Worm (Caenorhabditis elegans): ENCODE measurements around the gene C25G4.17.

DNA sequence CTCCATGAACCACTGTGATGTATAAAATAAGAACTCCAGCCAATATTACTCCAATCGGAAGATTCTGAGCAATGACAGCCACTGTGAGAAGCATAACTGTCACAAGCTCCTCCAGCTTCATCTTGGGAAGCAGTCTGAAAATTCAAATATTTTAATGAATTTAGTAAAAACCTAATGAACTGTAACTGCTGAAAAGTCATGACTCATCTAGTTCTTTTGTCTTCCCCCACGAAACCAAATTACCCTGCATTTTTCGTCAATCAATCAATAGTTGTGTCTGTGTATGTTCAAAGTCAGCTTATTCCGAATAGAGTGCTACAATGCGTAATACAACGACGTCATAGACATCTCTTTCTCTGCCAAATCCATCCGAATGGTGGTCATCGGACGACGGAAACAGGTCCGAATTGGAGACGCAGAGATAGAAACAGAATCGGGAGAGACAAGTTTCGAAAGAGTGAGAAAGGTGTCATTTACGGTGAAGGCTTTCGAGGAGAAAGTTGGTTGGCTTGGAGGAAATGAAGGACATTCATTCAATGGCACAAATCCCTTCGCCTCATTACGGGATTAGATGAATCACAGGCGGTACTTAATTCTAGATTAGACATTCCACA, 45.1 kb upstream of the C25G4.17 start:
- TF ChIP-seq sea-2 (GFP tag; IDR thresholded peaks at IDR 0.05) (no peak), bed-2 (GFP tag; IDR thresholded peaks at IDR 0.05) (no peak), hlh-26 (GFP tag; conservative IDR thresholded peaks at IDR 0.05) (no peak), F23B12.7 (tag; optimal IDR thresholded peaks at IDR 0.05; ENCODE audit: insufficient read depth) (no peak), egl-44 (GFP tag; IDR thresholded peaks at IDR 0.05) (no peak), pha-4 (tag; optimal IDR thresholded peaks at IDR 0.05) (no peak), rec-8 (tag; optimal IDR thresholded peaks at IDR 0.05) (no peak), F49E8.2 (tag; optimal IDR thresholded peaks at IDR 0.05; ENCODE audit: insufficient read depth) (no peak)
